Worm (Caenorhabditis elegans) whole organism, young adult: ENCODE measurements around the gene trx-2.

Experiments
- B0336.3 ChIP-seq: fragments of 200-800 bp; sonication (Bioruptor generic); IDR thresholded peaks from 2 replicates; pipeline ENCODE4 v1.3.6; 2022; ENCODE audit warnings: missing genetic modification characterization, missing compliant biosample characterization
- C06A6.2 ChIP-seq: fragments of 200-800 bp; sonication (Bioruptor generic); conservative IDR thresholded peaks from 2 replicates; pipeline ENCODE4 v1.3.6; 2022; ENCODE audit warnings: missing genetic modification characterization, missing compliant biosample characterization
- F22D6.2 ChIP-seq: sonication (generic microtip); optimal IDR thresholded peaks from 2 replicates; lab custom pipeline; 2016; ENCODE audit warnings: mild to moderate bottlenecking, missing genetic modification characterization, missing compliant biosample characterization
- F33H1.4 ChIP-seq: fragments of 200-800 bp; sonication (Bioruptor generic); IDR thresholded peaks from 2 replicates; pipeline ENCODE4 v1.3.6; 2022; ENCODE audit warnings: missing genetic modification reagents, missing genetic modification characterization, missing compliant biosample characterization
- F55B11.4 ChIP-seq: sonication (generic microtip); optimal IDR thresholded peaks from 2 replicates; lab custom pipeline; 2016; ENCODE audit warnings: missing compliant biosample characterization, missing genetic modification characterization, borderline replicate concordance; ENCODE audit not compliant: insufficient read depth
- K12H6.12 ChIP-seq: fragments of 200-800 bp; sonication (Bioruptor generic); optimal IDR thresholded peaks from 2 replicates; lab custom pipeline; 2018; ENCODE audit warnings: mild to moderate bottlenecking, missing genetic modification characterization, missing compliant biosample characterization
- T07F8.4 ChIP-seq: sonication (generic microtip); optimal IDR thresholded peaks from 2 replicates; lab custom pipeline; 2016; ENCODE audit warnings: mild to moderate bottlenecking, missing genetic modification characterization, moderate library complexity, missing compliant biosample characterization
- cebp-2 ChIP-seq: fragments of 200-800 bp; sonication (Bioruptor generic); IDR thresholded peaks from 2 replicates; pipeline ENCODE4 v1.3.6; 2022; ENCODE audit warnings: missing genetic modification characterization, missing compliant biosample characterization
- ceh-91 ChIP-seq: fragments of 200-800 bp; sonication (Bioruptor generic); IDR thresholded peaks from 2 replicates; pipeline ENCODE4 v1.3.6; 2022; ENCODE audit warnings: missing genetic modification reagents, missing genetic modification characterization, missing compliant biosample characterization
- dox-1 ChIP-seq: fragments of 200-800 bp; sonication (Bioruptor generic); IDR thresholded peaks from 2 replicates; pipeline ENCODE4 v1.3.6; 2022; ENCODE audit warnings: missing genetic modification reagents, missing genetic modification characterization, missing compliant biosample characterization
- efl-1 ChIP-seq: fragments of 150-350 bp; optimal IDR thresholded peaks from 2 replicates; lab custom pipeline; 2014; ENCODE audit warnings: missing biosample characterization, missing genetic modification reagents, missing genetic modification characterization
- egrh-3 ChIP-seq: fragments of 200-800 bp; sonication (Bioruptor generic); IDR thresholded peaks from 2 replicates; pipeline ENCODE4 v1.3.6; 2022; ENCODE audit warnings: missing genetic modification reagents, missing genetic modification characterization, missing compliant biosample characterization
- ets-4 ChIP-seq: fragments of 200-800 bp; sonication (Bioruptor generic); optimal IDR thresholded peaks from 2 replicates; lab custom pipeline; 2018; ENCODE audit warnings: mild to moderate bottlenecking, missing genetic modification characterization, missing compliant biosample characterization
- him-1 ChIP-seq: sonication (generic microtip); optimal IDR thresholded peaks from 2 replicates; lab custom pipeline; 2016; ENCODE audit warnings: missing genotype, missing genetic modification reagents, missing genetic modification characterization, missing compliant biosample characterization
- let-526 ChIP-seq: fragments of 200-800 bp; sonication (Bioruptor generic); IDR thresholded peaks from 2 replicates; pipeline ENCODE4 v1.3.6; 2022; ENCODE audit warnings: missing genetic modification reagents, missing genetic modification characterization, missing compliant biosample characterization
- lin-26 ChIP-seq: fragments of 200-800 bp; sonication (Bioruptor generic); IDR thresholded peaks from 2 replicates; pipeline ENCODE4 v1.3.6; 2022; ENCODE audit warnings: missing genetic modification reagents, missing genetic modification characterization, missing compliant biosample characterization
- lsl-1 ChIP-seq: fragments of 200-800 bp; sonication (Bioruptor generic); optimal IDR thresholded peaks from 2 replicates; lab custom pipeline; 2018; ENCODE audit warnings: mild to moderate bottlenecking, missing genetic modification characterization, moderate library complexity, missing compliant biosample characterization
- madf-8 ChIP-seq: fragments of 200-800 bp; sonication (Bioruptor generic); conservative IDR thresholded peaks from 2 replicates; pipeline ENCODE4 v1.3.6; 2022; ENCODE audit warnings: missing genetic modification reagents, missing genetic modification characterization, missing compliant biosample characterization
- mcd-1 ChIP-seq: fragments of 200-800 bp; sonication (Bioruptor generic); IDR thresholded peaks from 2 replicates; pipeline ENCODE4 v1.3.6; 2022; ENCODE audit warnings: missing genetic modification reagents, missing genetic modification characterization, missing compliant biosample characterization
- mel-28 ChIP-seq: sonication (generic microtip); optimal IDR thresholded peaks from 2 replicates; lab custom pipeline; 2016; ENCODE audit warnings: borderline replicate concordance, mild to moderate bottlenecking, missing genetic modification characterization, missing compliant biosample characterization
- mes-4 ChIP-seq: sonication (generic microtip); optimal IDR thresholded peaks from 2 replicates; lab custom pipeline; 2016; ENCODE audit warnings: missing genotype, missing genetic modification characterization, missing compliant biosample characterization
- nhr-80 ChIP-seq: sonication (generic microtip); optimal IDR thresholded peaks from 2 replicates; lab custom pipeline; 2016; ENCODE audit warnings: missing genetic modification characterization, missing compliant biosample characterization
- nhr-90 ChIP-seq: sonication (generic microtip); optimal IDR thresholded peaks from 2 replicates; lab custom pipeline; 2016; ENCODE audit warnings: missing genotype, mild to moderate bottlenecking, missing genetic modification characterization, missing compliant biosample characterization
- sdz-38 ChIP-seq: sonication (generic microtip); optimal IDR thresholded peaks from 2 replicates; lab custom pipeline; 2016; ENCODE audit warnings: missing genotype, missing genetic modification characterization, missing compliant biosample characterization
- sea-2 ChIP-seq: fragments of 200-800 bp; sonication (Bioruptor generic); IDR thresholded peaks from 2 replicates; pipeline ENCODE4 v1.3.6; 2022; ENCODE audit warnings: missing genetic modification characterization, missing compliant biosample characterization
- snpc-1.1 ChIP-seq: sonication (generic microtip); optimal IDR thresholded peaks from 2 replicates; lab custom pipeline; 2017; ENCODE audit warnings: missing genetic modification characterization, mild to moderate bottlenecking, missing compliant biosample characterization, antibody characterized with exemption, moderate library complexity, missing genotype, missing genetic modification reagents; ENCODE audit not compliant: insufficient read depth
- snpc-3.4 ChIP-seq: sonication (generic microtip); optimal IDR thresholded peaks from 2 replicates; lab custom pipeline; 2017; ENCODE audit warnings: missing genetic modification characterization, mild to moderate bottlenecking, missing compliant biosample characterization, antibody characterized with exemption, moderate library complexity, missing genotype, missing genetic modification reagents
- unc-130 ChIP-seq: sonication (generic microtip); optimal IDR thresholded peaks from 2 replicates; lab custom pipeline; 2016; ENCODE audit warnings: missing genetic modification reagents, missing genetic modification characterization, missing compliant biosample characterization
- xnd-1 ChIP-seq: sonication (generic microtip); optimal IDR thresholded peaks from 2 replicates; lab custom pipeline; 2016; ENCODE audit warnings: missing genotype, missing genetic modification reagents, missing genetic modification characterization, missing compliant biosample characterization
- zim-3 ChIP-seq: sonication (generic microtip); optimal IDR thresholded peaks from 2 replicates; lab custom pipeline; 2017; ENCODE audit warnings: mild to moderate bottlenecking, missing genetic modification characterization, moderate library complexity, missing compliant biosample characterization
- ztf-6 ChIP-seq: fragments of 200-800 bp; sonication (Bioruptor generic); IDR thresholded peaks from 2 replicates; pipeline ENCODE4 v1.3.6; 2022; ENCODE audit warnings: missing genetic modification reagents, missing genetic modification characterization, missing compliant biosample characterization

trx-2 gene

ce11 chrV:10292819-10293357, 21.6 kb upstream of the trx-2 start, which contains the start of gene col-149:
Gene col-149, minus strand, starts transcription at chrV:10292869.
- TF ChIP-seq ceh-91 (GFP tag; lab: Robert Waterston, UW) = no peak
- TF ChIP-seq egrh-3 = no peak
- TF ChIP-seq dox-1 = no peak
- TF ChIP-seq madf-8 = no peak
- TF ChIP-seq F22D6.2 (tag; lab: Kevin White, UChicago) = no peak
- no peak for TF ChIP-seq sdz-38 (tag; lab: Kevin White, UChicago)
- no peak for TF ChIP-seq C06A6.2 (GFP tag; lab: Robert Waterston, UW)
- peak; percentile 32 for TF ChIP-seq nhr-80 (tag; lab: Kevin White, UChicago)

- TF ChIP-seq let-526 (GFP tag; lab: Robert Waterston, UW) (no peak), snpc-3.4 (tag; lab: Kevin White, UChicago) (no peak), mes-4 (tag; lab: Kevin White, UChicago) (no peak), ceh-91 (GFP tag; lab: Robert Waterston, UW) (no peak)
Measured at ce11 chrV:10294549-10294948, 19.9 kb upstream of the trx-2 start, which contains the start of gene col-150. Gene col-150, minus strand, starts transcription at chrV:10294649.

ce11 chrV:10297099-10297498, 17.4 kb upstream of the trx-2 start, which contains the start of gene B0024.4:
Gene B0024.4, plus strand, starts transcription at chrV:10297399.
- TF ChIP-seq sea-2 (GFP tag; lab: Robert Waterston, UW) = no peak
- TF ChIP-seq lsl-1 (GFP tag; lab: Kevin White, UChicago) = no peak
- no peak for TF ChIP-seq F33H1.4 (GFP tag; lab: Robert Waterston, UW)

ce11 chrV:10307283-10307682, 7.2 kb upstream of the trx-2 start, which contains the start of gene che-12:
Gene che-12, minus strand, starts transcription at chrV:10307383.
- TF ChIP-seq xnd-1 (tag; lab: Kevin White, UChicago) = no peak
- no peak for TF ChIP-seq unc-130
- TF ChIP-seq cebp-2 (GFP tag; lab: Robert Waterston, UW) = no peak
- no peak for TF ChIP-seq snpc-1.1
- TF ChIP-seq T07F8.4 (tag; lab: Kevin White, UChicago) = no peak
- no peak for TF ChIP-seq lin-26 (GFP tag; lab: Robert Waterston, UW)
- TF ChIP-seq sea-2 (GFP tag; lab: Robert Waterston, UW) = no peak
- TF ChIP-seq F55B11.4 (tag; lab: Kevin White, UChicago) = no peak
- TF ChIP-seq madf-8 = no peak
- TF ChIP-seq mel-28 (tag; lab: Kevin White, UChicago) = no peak
- no peak for TF ChIP-seq B0336.3 (GFP tag; lab: Robert Waterston, UW)
- TF ChIP-seq nhr-90 (tag; lab: Kevin White, UChicago) = no peak
- TF ChIP-seq zim-3 (tag; lab: Kevin White, UChicago) = no peak
- TF ChIP-seq ztf-6 (GFP tag; lab: Robert Waterston, UW) = no peak
- no peak for TF ChIP-seq efl-1 (GFP tag; lab: Kevin White, UChicago)

- TF ChIP-seq ets-4 (GFP tag; lab: Kevin White, UChicago) (no peak), him-1 (no peak), madf-8 (no peak), mcd-1 (GFP tag; lab: Robert Waterston, UW) (no peak), K12H6.12 (tag; lab: Kevin White, UChicago) (no peak), ztf-6 (GFP tag; lab: Robert Waterston, UW) (no peak), zim-3 (tag; lab: Kevin White, UChicago) (no peak)
Measured at ce11 chrV:10313953-10314352, 518 bp upstream of the trx-2 start, which contains the start of gene gcy-6. Gene gcy-6, minus strand, starts transcription at chrV:10314053.
